Fruit fly (Drosophila melanogaster): Measurements from ENCODE around the gene CG14401.

The CG14401 gene

dm6 chr2L:20918056-20918674 is 48.5 kb downstream of the CG14401 start:
- no peak for TF ChIP-seq pan (optimal IDR thresholded peaks at IDR 0.05)
- peak; percentile 81 for TF ChIP-seq h (GFP tag; optimal IDR thresholded peaks at IDR 0.05)
- no peak for TF ChIP-seq Myc (optimal IDR thresholded peaks at IDR 0.05)
- no peak for TF ChIP-seq lola (GFP tag; optimal IDR thresholded peaks at IDR 0.05)
- no peak for TF ChIP-seq usp (GFP tag; optimal IDR thresholded peaks at IDR 0.05)
- TF ChIP-seq CrebA (GFP tag; optimal IDR thresholded peaks at IDR 0.05; ENCODE audit: borderline replicate concordance), result no peak
- TF ChIP-seq sage (GFP tag; optimal IDR thresholded peaks at IDR 0.05), result peak; percentile 79
- TF ChIP-seq CG32264 (GFP tag; optimal IDR thresholded peaks at IDR 0.05), result peak; percentile 42
- peak; percentile 20 for TF ChIP-seq Dfd (GFP tag; optimal IDR thresholded peaks at IDR 0.05)
- TF ChIP-seq CG9705 (GFP tag; optimal IDR thresholded peaks at IDR 0.05), result no peak
- TF ChIP-seq jim (GFP tag; optimal IDR thresholded peaks at IDR 0.05), result no peak
- peak; percentile 66 for TF ChIP-seq OdsH (GFP tag; optimal IDR thresholded peaks at IDR 0.05)
- TF ChIP-seq HLH106 (tag; optimal IDR thresholded peaks at IDR 0.05), result peak; percentile 16
- TF ChIP-seq Hnf4 (GFP tag; optimal IDR thresholded peaks at IDR 0.05), result peak; percentile 73
- no peak for TF ChIP-seq N (GFP tag; optimal IDR thresholded peaks at IDR 0.05)
- TF ChIP-seq Vsx2 (GFP tag; optimal IDR thresholded peaks at IDR 0.05; ENCODE audit: partially characterized antibody), result no peak
- TF ChIP-seq br (GFP tag; optimal IDR thresholded peaks at IDR 0.05), result peak; percentile 67
- peak; percentile 81 for TF ChIP-seq sv (GFP tag; optimal IDR thresholded peaks at IDR 0.05)
- no peak for TF ChIP-seq dl (GFP tag; optimal IDR thresholded peaks at IDR 0.05; ENCODE audit: insufficient read depth in 1 of 2, partially characterized antibody in 2 of 2)
- no peak for TF ChIP-seq Mio (GFP tag; optimal IDR thresholded peaks at IDR 0.05)
- no peak for TF ChIP-seq dmrt93B (GFP tag; optimal IDR thresholded peaks at IDR 0.05)
- TF ChIP-seq Rel (GFP tag; optimal IDR thresholded peaks at IDR 0.05), result peak; percentile 21
- peak; percentile 70 for TF ChIP-seq Rel (tag; optimal IDR thresholded peaks at IDR 0.05)
- peak; percentile 71 for TF ChIP-seq ey (GFP tag; optimal IDR thresholded peaks at IDR 0.05)
- peak; percentile 72 for TF ChIP-seq Sp1 (GFP tag; optimal IDR thresholded peaks at IDR 0.05)
- no peak for TF ChIP-seq Hr78 (GFP tag; optimal IDR thresholded peaks at IDR 0.05)
- peak; percentile 80 for TF ChIP-seq fru (GFP tag; optimal IDR thresholded peaks at IDR 0.05)
- TF ChIP-seq tai (GFP tag; optimal IDR thresholded peaks at IDR 0.05), result peak; percentile 54
- TF ChIP-seq brk (GFP tag; optimal IDR thresholded peaks at IDR 0.05), result peak; percentile 41
- no peak for TF ChIP-seq Dif (GFP tag; optimal IDR thresholded peaks at IDR 0.05; ENCODE audit: partially characterized antibody)
- peak; percentile 77 for TF ChIP-seq rgr (GFP tag; optimal IDR thresholded peaks at IDR 0.05)
- peak; percentile 35 for TF ChIP-seq Hr83 (GFP tag; optimal IDR thresholded peaks at IDR 0.05; ENCODE audit: poor library complexity, severe bottlenecking)
- no peak for TF ChIP-seq Abd-B (GFP tag; optimal IDR thresholded peaks at IDR 0.05)
- TF ChIP-seq dsf (GFP tag; optimal IDR thresholded peaks at IDR 0.05; ENCODE audit: borderline replicate concordance), result no peak
- peak in 1 of 2 experiments; percentile 82 for TF ChIP-seq foxo (GFP tag; optimal IDR thresholded peaks at IDR 0.05)
- TF ChIP-seq psq (GFP tag; optimal IDR thresholded peaks at IDR 0.05), result peak; percentile 46
- TF ChIP-seq woc (GFP tag; optimal IDR thresholded peaks at IDR 0.05), result no peak

DNA sequence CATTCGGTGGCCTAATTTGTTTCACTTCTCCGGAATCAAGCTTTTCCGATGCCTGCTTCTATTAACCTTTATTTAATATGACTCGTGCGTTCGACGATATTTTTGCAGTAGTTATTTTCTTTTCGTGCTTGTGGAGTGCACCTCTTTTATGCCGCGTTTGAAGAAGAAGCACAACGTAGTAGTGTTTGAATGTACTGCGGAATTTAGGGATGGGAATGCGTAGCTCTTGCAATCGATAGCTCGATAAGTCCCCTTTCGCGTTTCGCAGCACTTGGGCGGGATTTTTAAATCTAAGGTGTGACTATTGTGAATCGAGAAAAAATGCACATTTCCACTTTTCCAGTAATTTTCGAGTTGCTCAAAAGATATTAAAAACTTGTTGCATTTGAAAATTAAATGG is 49.1 kb downstream of the CG14401 start, which contains the start of the genes CG43739 and sky:
TSS of gene CG43739 (minus strand) at position 199 of the 400 bp plus-strand sequence.
TSS of gene sky (minus strand) at position 199 of the 400 bp plus-strand sequence.
- no peak for TF ChIP-seq Vsx2 (GFP tag; optimal IDR thresholded peaks at IDR 0.05; ENCODE audit: partially characterized antibody)
- TF ChIP-seq woc (GFP tag; optimal IDR thresholded peaks at IDR 0.05), result no peak
- TF ChIP-seq br (GFP tag; optimal IDR thresholded peaks at IDR 0.05), result peak; percentile 4
- TF ChIP-seq Sp1 (GFP tag; optimal IDR thresholded peaks at IDR 0.05), result no peak
- peak; percentile 3 for TF ChIP-seq ey (GFP tag; optimal IDR thresholded peaks at IDR 0.05)
- peak; percentile 18 for TF ChIP-seq Myc (optimal IDR thresholded peaks at IDR 0.05)
- TF ChIP-seq Hnf4 (GFP tag; optimal IDR thresholded peaks at IDR 0.05), result peak; percentile 59
- TF ChIP-seq N (GFP tag; optimal IDR thresholded peaks at IDR 0.05), result no peak
- peak; percentile 40 for TF ChIP-seq h (GFP tag; optimal IDR thresholded peaks at IDR 0.05)
- TF ChIP-seq Rel (GFP tag; optimal IDR thresholded peaks at IDR 0.05), result no peak
- TF ChIP-seq Rel (tag; optimal IDR thresholded peaks at IDR 0.05), result no peak
- TF ChIP-seq Hr83 (GFP tag; optimal IDR thresholded peaks at IDR 0.05; ENCODE audit: poor library complexity, severe bottlenecking), result peak; percentile 74
- TF ChIP-seq dsf (GFP tag; optimal IDR thresholded peaks at IDR 0.05; ENCODE audit: borderline replicate concordance), result no peak
- no peak for TF ChIP-seq Mio (GFP tag; optimal IDR thresholded peaks at IDR 0.05)
- TF ChIP-seq foxo (GFP tag; optimal IDR thresholded peaks at IDR 0.05), result peak in 1 of 2 experiments; percentile 32

All from whole organism, wandering third instar larva.